Fruit fly (Drosophila melanogaster) whole organism, embryonic: ENCODE data around the gene CG34041.

Experiments used
- CG8089 ChIP-seq: fragments of 200-800 bp; sonication (Bioruptor generic); optimal IDR thresholded peaks from 3 replicates; lab custom pipeline; 2016; ENCODE audit warnings: missing biosample characterization, missing genetic modification characterization
- Nf-YA ChIP-seq: fragments of 200-800 bp; sonication (Bioruptor generic); IDR thresholded peaks from 2 replicates; pipeline ENCODE4 v1.3.6; 2022; ENCODE audit warnings: missing biosample characterization, missing genetic modification characterization
- Ptx1 ChIP-seq: fragments of 200-800 bp; sonication (Bioruptor generic); IDR thresholded peaks from 2 replicates; pipeline ENCODE4 v1.3.6; 2022; ENCODE audit warnings: missing biosample characterization, missing genetic modification characterization
- dysf ChIP-seq: fragments of 200-800 bp; sonication (Bioruptor generic); IDR thresholded peaks from 3 replicates; pipeline ENCODE4 v1.3.6; 2022; ENCODE audit warnings: missing biosample characterization, missing genetic modification characterization
- nerfin-2 ChIP-seq: fragments of 200-800 bp; sonication (Bioruptor generic); IDR thresholded peaks from 2 replicates; pipeline ENCODE4 v1.3.6; 2022; ENCODE audit warnings: missing biosample characterization, missing genetic modification characterization; ENCODE audit not compliant: partially characterized antibody

- no peak for TF ChIP-seq Nf-YA (GFP tag; lab: Robert Waterston, UW)
- peak; percentile 55 for TF ChIP-seq Ptx1
- TF ChIP-seq nerfin-2 (GFP tag; lab: Robert Waterston, UW) = no peak
- TF ChIP-seq CG8089 (GFP tag; lab: Kevin White, UChicago) = peak; percentile 50
- peak; percentile 51; the same call in 1 of the 3 replicates for TF ChIP-seq dysf (GFP tag; lab: Robert Waterston, UW)
These were observed 24.3 kb downstream of the CG34041 start, which contains the start of gene tmod for dm6 chr3R:30531989-30532653.
